Worm (Caenorhabditis elegans): ENCODE results near the gene mpz-4.

ce11 chrIV:4788332-4788731 is 38.8 kb downstream of the mpz-4 start, which contains the start of gene nhr-104:
- no peak for TF ChIP-seq ces-1 (GFP tag; optimal IDR thresholded peaks at IDR 0.05)
- TF ChIP-seq pha-4 (tag; optimal IDR thresholded peaks at IDR 0.05): no peak
- TF ChIP-seq ceh-83 (GFP tag; optimal IDR thresholded peaks at IDR 0.05): no peak
- no peak for TF ChIP-seq ham-2 (GFP tag; optimal IDR thresholded peaks at IDR 0.05)
- TF ChIP-seq nhr-76 (tag; optimal IDR thresholded peaks at IDR 0.05): no peak
- TF ChIP-seq nhr-28 (tag; optimal IDR thresholded peaks at IDR 0.05): no peak

Measured in whole organism, mixed stage, embryonic.